Fruit fly (Drosophila melanogaster) whole organism, pupa: ENCODE results near the gene side.

ENCODE experiments used
- CG10348 ChIP-seq: fragments of 200-800 bp; sonication (Bioruptor generic); IDR thresholded peaks from 2 replicates; pipeline ENCODE4 v1.3.6; 2022; ENCODE audit warnings: missing biosample characterization, missing genetic modification characterization
- CG8159 ChIP-seq: fragments of 200-800 bp; sonication (Bioruptor generic); optimal IDR thresholded peaks from 3 replicates; lab custom pipeline; 2018; ENCODE audit warnings: missing biosample characterization, mild to moderate bottlenecking, missing genetic modification characterization, moderate library complexity
- EcR ChIP-seq: fragments of 200-800 bp; sonication (Bioruptor generic); optimal IDR thresholded peaks from 3 replicates; lab custom pipeline; 2019; ENCODE audit warnings: missing biosample characterization, missing genetic modification characterization, mild to moderate bottlenecking, moderate library complexity, missing genetic modification reagents
- Ets98B ChIP-seq: fragments of 200-800 bp; sonication (Bioruptor generic); IDR thresholded peaks from 2 replicates; pipeline ENCODE4 v1.3.6; 2022; ENCODE audit warnings: missing biosample characterization, missing genetic modification characterization

- no peak for TF ChIP-seq Ets98B (GFP tag; lab: Robert Waterston, UW)
- no peak for TF ChIP-seq CG10348 (GFP tag; lab: Robert Waterston, UW)
- TF ChIP-seq EcR, result no peak
- TF ChIP-seq CG8159 (tag; lab: Kevin White, UChicago), result no peak
These were observed 5.2 kb upstream of the side start for dm6 chr3R:27442483-27442979.
